Worm (Caenorhabditis elegans) whole organism, L3 larva: ENCODE measurements around the gene ttr-5.

Experiments
- ceh-28 ChIP-seq: fragments of 150-350 bp; optimal IDR thresholded peaks from 2 replicates; lab custom pipeline; 2014; ENCODE audit warnings: missing biosample characterization, missing genetic modification reagents, missing genetic modification characterization
- fkh-10 ChIP-seq: sonication (generic microtip); optimal IDR thresholded peaks from 2 replicates; lab custom pipeline; 2017; ENCODE audit warnings: missing biosample characterization, missing genetic modification reagents, missing genetic modification characterization
- fos-1 ChIP-seq: fragments of 150-350 bp; optimal IDR thresholded peaks from 2 replicates; lab custom pipeline; 2014; ENCODE audit warnings: missing biosample characterization, missing genetic modification characterization
- nhr-12 ChIP-seq: fragments of 150-350 bp; optimal IDR thresholded peaks from 2 replicates; lab custom pipeline; 2014; ENCODE audit warnings: missing biosample characterization, missing genetic modification characterization
- nhr-28 ChIP-seq: fragments of 150-350 bp; optimal IDR thresholded peaks from 2 replicates; lab custom pipeline; 2014; ENCODE audit warnings: missing biosample characterization, missing genetic modification characterization
- pha-4 ChIP-seq: fragments of 150-350 bp; optimal IDR thresholded peaks from 2 replicates; lab custom pipeline; 2014; ENCODE audit warnings: missing biosample characterization, missing genetic modification reagents, missing genetic modification characterization
- zag-1 ChIP-seq: fragments of 150-350 bp; optimal IDR thresholded peaks from 2 replicates; lab custom pipeline; 2014; ENCODE audit warnings: missing biosample characterization, missing genetic modification characterization

- TF ChIP-seq ceh-28 (tag; lab: Kevin White, UChicago) (no peak), fkh-10 (GFP tag; lab: Kevin White, UChicago) (no peak), zag-1 (no peak), nhr-28 (tag; lab: Kevin White, UChicago) (no peak), pha-4 (tag; lab: Kevin White, UChicago) (no peak), fos-1 (tag; lab: Kevin White, UChicago) (no peak), nhr-12 (tag; lab: Kevin White, UChicago) (no peak)
Observed at ce11 chrIII:9317601-9318000, 12.5 kb upstream of the ttr-5 start.
